Worm (Caenorhabditis elegans): ENCODE measurements around the gene F13B12.3.

F13B12.3 gene

DNA sequence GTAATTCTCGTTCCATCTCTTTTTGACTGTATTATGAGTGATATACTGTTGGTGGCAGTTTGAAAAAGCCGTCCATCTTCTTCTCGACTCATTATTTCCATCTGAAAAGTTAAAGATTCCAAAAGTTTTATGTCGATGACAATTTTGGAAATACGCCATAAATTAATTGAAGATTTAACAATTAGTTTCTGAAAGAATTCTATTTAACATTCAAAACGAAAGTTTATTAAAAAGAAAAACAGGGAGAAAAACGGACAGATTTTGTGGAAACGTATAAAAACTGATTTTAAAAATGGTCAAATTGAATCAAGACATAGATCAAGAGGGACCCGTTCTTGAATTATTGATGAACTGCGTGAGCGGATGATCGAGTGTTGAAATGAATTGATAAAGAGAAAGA is 25.1 kb upstream of the F13B12.3 start, which contains the start of gene R10H10.7:
R10H10.7 (minus strand) TSS at position 101 of the 400 bp plus-strand sequence.
- TF ChIP-seq ceh-6 (GFP tag; optimal IDR thresholded peaks at IDR 0.05), result no peak
- TF ChIP-seq gmeb-2 (tag; optimal IDR thresholded peaks at IDR 0.05), result no peak

DNA sequence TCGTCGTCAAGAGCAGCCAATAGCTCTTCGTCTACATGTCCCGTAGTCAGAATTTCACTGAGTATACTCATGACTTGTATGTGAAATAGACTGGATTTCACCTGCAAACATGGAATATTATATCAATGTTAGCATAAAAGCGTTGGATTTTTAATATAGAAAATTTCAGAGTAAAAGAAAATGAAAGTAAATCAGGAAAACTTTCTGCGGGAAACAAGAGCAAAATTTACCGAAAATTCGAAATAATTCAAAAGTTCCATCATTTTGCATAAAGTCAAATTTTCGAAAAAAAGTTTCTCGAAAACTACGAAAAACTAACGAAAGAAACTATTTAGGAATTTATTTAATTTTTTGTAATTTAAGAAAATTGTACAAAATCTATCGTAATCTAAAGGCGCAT is 21.1 kb upstream of the F13B12.3 start, which contains the start of gene F13B12.6:
F13B12.6 (minus strand) TSS at position 101 of the 400 bp plus-strand sequence.
- no peak for TF ChIP-seq ahr-1 (tag; optimal IDR thresholded peaks at IDR 0.05)
- TF ChIP-seq pax-1 (tag; optimal IDR thresholded peaks at IDR 0.05), result no peak
- no peak for TF ChIP-seq ztf-16 (tag; optimal IDR thresholded peaks at IDR 0.05)
- no peak for TF ChIP-seq pha-4 (tag; optimal IDR thresholded peaks at IDR 0.05)
- TF ChIP-seq odd-2 (tag; optimal IDR thresholded peaks at IDR 0.05), result no peak
- no peak for TF ChIP-seq dmd-4 (tag; optimal IDR thresholded peaks at IDR 0.05; ENCODE audit: borderline replicate concordance)

DNA sequence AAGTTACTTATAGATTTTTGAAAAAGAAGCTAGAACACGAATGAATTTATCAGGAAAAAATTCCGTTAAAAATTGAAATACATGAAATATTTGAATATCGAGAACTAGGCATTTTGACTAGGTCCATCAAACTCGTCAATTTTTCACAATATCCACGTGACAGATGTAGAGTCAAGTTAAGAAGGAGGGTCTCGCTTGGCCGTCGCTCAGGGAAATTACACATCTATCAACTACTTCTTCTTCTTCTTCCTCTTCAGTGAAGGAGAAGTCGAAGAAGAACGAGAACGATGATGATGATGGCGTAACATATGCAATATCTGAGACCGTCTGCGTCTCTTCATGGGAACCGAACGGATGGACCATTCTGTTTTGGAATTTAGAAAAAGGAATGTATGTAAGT is 19.0 kb upstream of the F13B12.3 start:
- peak; percentile 84 for TF ChIP-seq unc-55 (GFP tag; optimal IDR thresholded peaks at IDR 0.05)
- no peak for TF ChIP-seq tbx-7 (tag; optimal IDR thresholded peaks at IDR 0.05)

DNA sequence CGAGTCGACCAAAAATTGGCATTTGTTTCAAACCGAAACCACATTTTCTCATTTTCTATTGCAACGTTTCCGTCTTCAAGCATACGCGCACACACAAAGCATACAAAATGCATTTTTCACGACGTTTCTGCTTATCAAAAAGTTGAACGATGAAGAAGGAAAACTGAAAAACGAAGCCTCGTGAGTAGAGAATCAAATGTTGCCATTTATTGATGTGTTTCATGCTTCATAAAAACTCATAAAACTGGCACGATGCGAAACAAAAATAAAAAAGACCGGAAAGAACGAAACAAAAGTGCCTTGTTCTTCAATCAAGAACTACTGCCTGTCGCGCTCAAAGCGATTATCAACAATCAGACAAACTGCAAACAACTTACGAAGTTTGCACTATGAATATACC is 18.5 kb upstream of the F13B12.3 start:
- no peak for TF ChIP-seq ceh-6 (GFP tag; optimal IDR thresholded peaks at IDR 0.05)
- TF ChIP-seq ceh-34 (tag; optimal IDR thresholded peaks at IDR 0.05), result no peak
- no peak for TF ChIP-seq ceh-14 (tag; optimal IDR thresholded peaks at IDR 0.05)

DNA sequence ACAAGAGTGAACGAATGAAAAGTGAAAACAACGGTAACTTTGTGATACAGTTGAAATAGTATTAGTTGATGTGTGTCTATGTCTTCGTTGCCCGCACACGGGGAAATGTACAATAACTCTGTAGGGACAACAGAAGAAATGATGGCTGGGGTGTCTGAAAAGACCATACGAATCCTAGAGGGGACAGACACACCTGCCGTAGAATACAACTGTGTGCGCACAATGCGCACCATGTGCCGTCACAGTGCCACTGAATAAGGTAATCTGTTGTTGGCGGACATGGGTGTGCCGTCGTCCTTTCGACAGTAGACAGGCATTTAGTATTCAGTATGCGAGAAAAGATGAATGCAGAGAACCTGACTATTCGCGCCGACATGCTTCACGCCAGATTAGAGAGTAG is 17.7 kb upstream of the F13B12.3 start:
- TF ChIP-seq dmd-4 (tag; optimal IDR thresholded peaks at IDR 0.05; ENCODE audit: borderline replicate concordance) (no peak), ets-4 (tag; optimal IDR thresholded peaks at IDR 0.05) (no peak), F13H6.1 (tag; optimal IDR thresholded peaks at IDR 0.05) (no peak), npax-4 (tag; optimal IDR thresholded peaks at IDR 0.05) (no peak), pag-3 (tag; optimal IDR thresholded peaks at IDR 0.05; ENCODE audit: borderline replicate concordance) (no peak), unc-86 (tag; optimal IDR thresholded peaks at IDR 0.05) (no peak), ama-1 (optimal IDR thresholded peaks at IDR 0.05) (no peak), ceh-30 (tag; optimal IDR thresholded peaks at IDR 0.05) (no peak), fax-1 (tag; optimal IDR thresholded peaks at IDR 0.05) (no peak), eyg-1 (tag; optimal IDR thresholded peaks at IDR 0.05) (no peak), ceh-2 (tag; optimal IDR thresholded peaks at IDR 0.05) (no peak), mec-3 (tag; optimal IDR thresholded peaks at IDR 0.05; ENCODE audit: borderline replicate concordance) (no peak), K02D7.2 (tag; optimal IDR thresholded peaks at IDR 0.05) (no peak), C38D4.7 (GFP tag; optimal IDR thresholded peaks at IDR 0.05) (no peak), ceh-24 (tag; optimal IDR thresholded peaks at IDR 0.05) (no peak), ceh-9 (tag; optimal IDR thresholded peaks at IDR 0.05) (no peak), tbx-2 (tag; optimal IDR thresholded peaks at IDR 0.05) (no peak), T23F11.4 (GFP tag; optimal IDR thresholded peaks at IDR 0.05) (no peak), elt-4 (tag; optimal IDR thresholded peaks at IDR 0.05) (no peak)

DNA sequence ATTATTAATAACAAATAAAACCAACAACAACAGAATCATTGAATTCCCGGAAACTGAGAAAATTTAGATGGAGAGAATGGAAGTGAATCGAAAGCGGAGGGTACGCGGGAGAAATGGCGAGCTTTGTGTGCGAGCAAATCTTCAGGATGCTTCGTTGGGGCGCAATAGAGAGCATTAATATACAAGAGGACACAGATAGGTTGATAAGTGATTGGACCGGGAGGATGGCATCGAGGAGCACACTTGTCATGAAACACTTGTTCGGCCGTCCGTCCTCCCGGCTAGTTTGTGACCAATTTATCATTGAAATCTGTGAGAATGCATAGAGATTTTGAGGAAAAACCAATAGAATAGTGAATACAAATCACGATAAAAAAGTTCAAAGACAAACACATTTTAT is 16.7 kb upstream of the F13B12.3 start:
- TF ChIP-seq sox-4 (tag; optimal IDR thresholded peaks at IDR 0.05) (no peak), fkh-6 (tag; optimal IDR thresholded peaks at IDR 0.05) (no peak), ref-2 (tag; optimal IDR thresholded peaks at IDR 0.05) (no peak), nfya-1 (tag; optimal IDR thresholded peaks at IDR 0.05) (peak; percentile 9), C08G9.2 (tag; optimal IDR thresholded peaks at IDR 0.05) (no peak), lin-11 (tag; optimal IDR thresholded peaks at IDR 0.05) (no peak), Y22D7AL.16 (tag; optimal IDR thresholded peaks at IDR 0.05) (no peak), T23F11.4 (GFP tag; optimal IDR thresholded peaks at IDR 0.05) (no peak), ceh-45 (GFP tag; IDR thresholded peaks at IDR 0.05) (no peak), ttx-3 (tag; optimal IDR thresholded peaks at IDR 0.05) (no peak), rnt-1 (tag; optimal IDR thresholded peaks at IDR 0.05) (peak; percentile 12)

Data from whole organism, late embryonic.